Worm (Caenorhabditis elegans) whole organism, midembryonic: ENCODE results near the gene C23H3.9.

Experiments
- klf-2 ChIP-seq: fragments of 200-800 bp; sonication (Bioruptor generic); conservative IDR thresholded peaks from 2 replicates; pipeline ENCODE4 v1.3.6; 2022; ENCODE audit warnings: missing genetic modification reagents, missing genetic modification characterization, missing compliant biosample characterization
- ztf-23 ChIP-seq: fragments of 200-800 bp; sonication (Bioruptor generic); IDR thresholded peaks from 2 replicates; pipeline ENCODE4 v1.3.6; 2022; ENCODE audit warnings: missing genetic modification reagents, missing genetic modification characterization, missing compliant biosample characterization

ce11 chrII:101176-101575, 22.1 kb upstream of the C23H3.9 start:
- TF ChIP-seq klf-2 (GFP tag; lab: Robert Waterston, UW), result no peak
- TF ChIP-seq ztf-23, result no peak
